Worm (Caenorhabditis elegans): ENCODE data around the gene sym-2.

ce11 chrII:9139172-9139700 lies 49.0 kb downstream of the sym-2 start, which contains the start of gene Y9C2UA.1:
- no peak for TF ChIP-seq ztf-29 (GFP tag; IDR thresholded peaks at IDR 0.05)
- TF ChIP-seq ztf-23 (GFP tag; IDR thresholded peaks at IDR 0.05), result no peak
- TF ChIP-seq tab-1 (GFP tag; IDR thresholded peaks at IDR 0.05), result no peak
- TF ChIP-seq klf-2 (GFP tag; conservative IDR thresholded peaks at IDR 0.05), result no peak
- no peak for TF ChIP-seq med-1 (GFP tag; optimal IDR thresholded peaks at IDR 0.05; ENCODE audit: insufficient read depth)
- TF ChIP-seq T22C8.4 (GFP tag; IDR thresholded peaks at IDR 0.05), result no peak
- TF ChIP-seq flt-1 (GFP tag; IDR thresholded peaks at IDR 0.05), result no peak
- TF ChIP-seq cog-1 (tag; optimal IDR thresholded peaks at IDR 0.05), result no peak

Measured in whole organism, midembryonic.